Worm (Caenorhabditis elegans) whole organism, L4 larva: ENCODE data around the gene srh-180.
A peak's percentile ranks its signal among the peaks of the same experiment; 100 is the strongest.

ENCODE experiments used
- F10B5.3 ChIP-seq: sonication (generic microtip); optimal IDR thresholded peaks from 2 replicates; lab custom pipeline; 2016; ENCODE audit warnings: mild to moderate bottlenecking, missing genetic modification characterization, missing compliant biosample characterization
- R02D3.7 ChIP-seq: fragments of 150-350 bp; sonication (generic microtip); optimal IDR thresholded peaks from 3 replicates; lab custom pipeline; 2014; ENCODE audit warnings: missing biosample characterization, missing genetic modification characterization
- T20F7.1 ChIP-seq: fragments of 200-800 bp; sonication (Bioruptor generic); optimal IDR thresholded peaks from 2 replicates; lab custom pipeline; 2018; ENCODE audit warnings: mild to moderate bottlenecking, missing genetic modification characterization, missing compliant biosample characterization
- Y105C5A.15 ChIP-seq: fragments of 200-800 bp; sonication (Bioruptor generic); IDR thresholded peaks from 2 replicates; pipeline ENCODE4 v1.3.6; 2022; ENCODE audit warnings: missing genetic modification characterization, missing compliant biosample characterization
- Y48G9A.11 ChIP-seq: fragments of 200-800 bp; sonication (Bioruptor generic); IDR thresholded peaks from 2 replicates; pipeline ENCODE4 v1.3.6; 2022; ENCODE audit warnings: missing genetic modification reagents, missing genetic modification characterization, missing compliant biosample characterization
- Y5F2A.4 ChIP-seq: fragments of 200-800 bp; sonication (Bioruptor generic); optimal IDR thresholded peaks from 2 replicates; lab custom pipeline; 2018; ENCODE audit warnings: mild to moderate bottlenecking, missing genetic modification characterization, missing compliant biosample characterization
- aha-1 ChIP-seq: fragments of 150-350 bp; peaks from one replicate; lab custom pipeline; 2014; ENCODE audit warnings: missing biosample characterization, missing genetic modification characterization
- aly-2 ChIP-seq: sonication (generic microtip); optimal IDR thresholded peaks from 2 replicates; lab custom pipeline; 2018; ENCODE audit warnings: missing biosample characterization, missing genetic modification characterization
- ceh-20 ChIP-seq: fragments of 200-800 bp; sonication (Bioruptor generic); IDR thresholded peaks from 2 replicates; pipeline ENCODE4 v1.3.6; 2022; ENCODE audit warnings: missing genetic modification reagents, missing genetic modification characterization, missing compliant biosample characterization
- ceh-28 ChIP-seq: fragments of 150-350 bp; optimal IDR thresholded peaks from 2 replicates; lab custom pipeline; 2014; ENCODE audit warnings: missing biosample characterization, missing genetic modification reagents, missing genetic modification characterization
- ceh-32 ChIP-seq: sonication (generic microtip); optimal IDR thresholded peaks from 2 replicates; lab custom pipeline; 2016; ENCODE audit warnings: mild to moderate bottlenecking, missing genetic modification characterization, missing compliant biosample characterization; ENCODE audit not compliant: poor library complexity
- ceh-44 ChIP-seq: fragments of 200-800 bp; sonication (Bioruptor generic); IDR thresholded peaks from 2 replicates; pipeline ENCODE4 v1.3.6; 2022; ENCODE audit warnings: missing genetic modification reagents, missing genetic modification characterization, missing compliant biosample characterization
- dmd-6 ChIP-seq: fragments of 200-800 bp; sonication (Bioruptor generic); IDR thresholded peaks from 2 replicates; pipeline ENCODE4 v1.3.6; 2022; ENCODE audit warnings: missing genetic modification reagents, missing genetic modification characterization, missing compliant biosample characterization
- dmd-8 ChIP-seq: fragments of 200-800 bp; sonication (Bioruptor generic); IDR thresholded peaks from 2 replicates; pipeline ENCODE4 v1.3.6; 2022; ENCODE audit warnings: missing genetic modification characterization, missing compliant biosample characterization
- dmd-9 ChIP-seq: fragments of 200-800 bp; sonication (Bioruptor generic); IDR thresholded peaks from 2 replicates; pipeline ENCODE4 v1.3.6; 2022; ENCODE audit warnings: missing genetic modification reagents, missing genetic modification characterization, missing compliant biosample characterization
- dpl-1 ChIP-seq: fragments of 150-350 bp; optimal IDR thresholded peaks from 2 replicates; lab custom pipeline; 2014; ENCODE audit warnings: missing biosample characterization, missing genetic modification reagents, missing genetic modification characterization
- duxl-1 ChIP-seq: sonication (generic microtip); optimal IDR thresholded peaks from 2 replicates; lab custom pipeline; 2016; ENCODE audit warnings: mild to moderate bottlenecking, missing genetic modification characterization, moderate library complexity, missing compliant biosample characterization; ENCODE audit not compliant: poor library complexity
- egl-43 ChIP-seq: fragments of 200-800 bp; sonication (Bioruptor generic); IDR thresholded peaks from 2 replicates; pipeline ENCODE4 v1.3.6; 2022; ENCODE audit warnings: missing genetic modification reagents, missing genetic modification characterization, missing compliant biosample characterization
- fos-1 ChIP-seq: fragments of 150-350 bp; optimal IDR thresholded peaks from 2 replicates; lab custom pipeline; 2014; ENCODE audit warnings: missing biosample characterization, missing genetic modification characterization
- hif-1 ChIP-seq, 2 experiments: sonication (generic microtip); optimal IDR thresholded peaks; 2 replicates each; lab custom pipeline; 2016 to 2017; ENCODE audit warnings: missing compliant biosample characterization in 2 of 2, missing genetic modification characterization in 2 of 2, missing genetic modification reagents in 2 of 2, missing genotype in 2 of 2, mild to moderate bottlenecking in 1 of 2
- hlh-11 ChIP-seq: fragments of 200-800 bp; sonication (Bioruptor generic); optimal IDR thresholded peaks from 2 replicates; lab custom pipeline; 2018; ENCODE audit warnings: mild to moderate bottlenecking, missing genetic modification characterization, missing compliant biosample characterization
- hlh-30 ChIP-seq: sonication (generic microtip); optimal IDR thresholded peaks from 2 replicates; lab custom pipeline; 2017; ENCODE audit warnings: antibody characterized with exemption, mild to moderate bottlenecking, missing genetic modification characterization, missing compliant biosample characterization; ENCODE audit not compliant: insufficient read depth
- jun-1 ChIP-seq: fragments of 150-350 bp; optimal IDR thresholded peaks from 2 replicates; lab custom pipeline; 2014; ENCODE audit warnings: missing biosample characterization, missing genetic modification reagents, missing genetic modification characterization
- lin-1 ChIP-seq: fragments of 200-800 bp; sonication (Bioruptor generic); IDR thresholded peaks from 2 replicates; pipeline ENCODE4 v1.3.6; 2022; ENCODE audit warnings: missing genetic modification reagents, missing genetic modification characterization, missing compliant biosample characterization
- lin-13 ChIP-seq: fragments of 150-350 bp; optimal IDR thresholded peaks from 2 replicates; lab custom pipeline; 2014; ENCODE audit warnings: missing biosample characterization, missing genetic modification reagents, missing genetic modification characterization
- lin-29 ChIP-seq: fragments of 200-800 bp; sonication (Bioruptor generic); IDR thresholded peaks from 2 replicates; pipeline ENCODE4 v1.3.6; 2022; ENCODE audit warnings: missing genetic modification reagents, missing genetic modification characterization, missing compliant biosample characterization
- lin-38 ChIP-seq: fragments of 200-800 bp; sonication (Bioruptor generic); IDR thresholded peaks from 2 replicates; pipeline ENCODE4 v1.3.6; 2022; ENCODE audit warnings: missing genetic modification reagents, missing genetic modification characterization, missing compliant biosample characterization
- lin-39 ChIP-seq: fragments of 150-350 bp; optimal IDR thresholded peaks from 2 replicates; lab custom pipeline; 2014; ENCODE audit warnings: missing biosample characterization, missing genetic modification reagents, missing genetic modification characterization
- madf-9 ChIP-seq: fragments of 200-800 bp; sonication (Bioruptor generic); conservative IDR thresholded peaks from 2 replicates; pipeline ENCODE4 v1.3.6; 2022; ENCODE audit warnings: missing genetic modification reagents, missing genetic modification characterization, missing compliant biosample characterization
- mdl-1 ChIP-seq, 2 experiments: fragments of 150-350 bp in 1 of 2; sonication (generic microtip) in 1 of 2; optimal IDR thresholded peaks; 2 replicates each; lab custom pipeline; 2014 to 2017; ENCODE audit warnings: missing biosample characterization in 2 of 2, missing genetic modification characterization in 2 of 2
- mdt-29 ChIP-seq: fragments of 200-800 bp; sonication (Bioruptor generic); IDR thresholded peaks from 2 replicates; pipeline ENCODE4 v1.3.6; 2022; ENCODE audit warnings: missing genetic modification reagents, missing genetic modification characterization, missing compliant biosample characterization
- nhr-28 ChIP-seq: fragments of 150-350 bp; optimal IDR thresholded peaks from 2 replicates; lab custom pipeline; 2014; ENCODE audit warnings: missing biosample characterization, missing genetic modification characterization
- nhr-41 ChIP-seq: fragments of 200-800 bp; sonication (Bioruptor generic); IDR thresholded peaks from 2 replicates; pipeline ENCODE4 v1.3.6; 2022; ENCODE audit warnings: missing genetic modification reagents, missing genetic modification characterization, missing compliant biosample characterization
- nhr-77 ChIP-seq: fragments of 150-350 bp; optimal IDR thresholded peaks from 2 replicates; lab custom pipeline; 2014; ENCODE audit warnings: missing biosample characterization, missing genetic modification characterization
- rbr-2 ChIP-seq: sonication (generic microtip); optimal IDR thresholded peaks from 2 replicates; lab custom pipeline; 2016; ENCODE audit warnings: missing genotype, missing genetic modification characterization, missing compliant biosample characterization
- skn-1 ChIP-seq: fragments of 150-350 bp; optimal IDR thresholded peaks from 2 replicates; lab custom pipeline; 2014; ENCODE audit warnings: missing biosample characterization, missing genetic modification characterization
- snpc-4 ChIP-seq: fragments of 150-350 bp; optimal IDR thresholded peaks from 2 replicates; lab custom pipeline; 2014; ENCODE audit warnings: missing biosample characterization, missing genetic modification characterization
- spr-1 ChIP-seq: sonication (generic microtip); optimal IDR thresholded peaks from 2 replicates; lab custom pipeline; 2016; ENCODE audit warnings: mild to moderate bottlenecking, missing genetic modification characterization, missing compliant biosample characterization
- tag-97 ChIP-seq: fragments of 200-800 bp; sonication (Bioruptor generic); IDR thresholded peaks from 2 replicates; pipeline ENCODE4 v1.3.6; 2022; ENCODE audit warnings: missing genetic modification characterization, missing compliant biosample characterization
- unc-39 ChIP-seq: sonication (generic microtip); optimal IDR thresholded peaks from 2 replicates; lab custom pipeline; 2017; ENCODE audit warnings: missing biosample characterization, missing genetic modification characterization
- unc-62 ChIP-seq, 3 experiments: fragments of 150-350 bp in 1 of 3; sonication (generic microtip); optimal IDR thresholded peaks in 2 of 3; peaks in 1 of 3; 1 replicate in 1 of 3; 2 replicates in 2 of 3; lab custom pipeline; 2014 to 2017; ENCODE audit warnings: missing biosample characterization in 3 of 3, missing genetic modification characterization in 3 of 3, missing genetic modification reagents in 3 of 3, missing genotype in 1 of 3
- zfp-2 ChIP-seq: sonication (generic microtip); optimal IDR thresholded peaks from 2 replicates; lab custom pipeline; 2016; ENCODE audit warnings: mild to moderate bottlenecking, missing genetic modification characterization, missing compliant biosample characterization
- zfp-3 ChIP-seq: fragments of 200-800 bp; sonication (Bioruptor generic); conservative IDR thresholded peaks from 2 replicates; pipeline ENCODE4 v1.3.6; 2022; ENCODE audit warnings: missing genetic modification reagents, missing genetic modification characterization, missing compliant biosample characterization
- zip-2 ChIP-seq: fragments of 150-350 bp; optimal IDR thresholded peaks from 2 replicates; lab custom pipeline; 2014; ENCODE audit warnings: missing biosample characterization, missing genetic modification characterization
- ztf-11 ChIP-seq: fragments of 150-350 bp; optimal IDR thresholded peaks from 2 replicates; lab custom pipeline; 2014; ENCODE audit warnings: missing biosample characterization, missing genetic modification characterization
- ztf-7 ChIP-seq: fragments of 150-350 bp; optimal IDR thresholded peaks from 2 replicates; lab custom pipeline; 2014; ENCODE audit warnings: missing biosample characterization, missing genetic modification characterization

Gene srh-180

ce11 chrV:16308343-16308742 lies 9.0 kb upstream of the srh-180 start:
- TF ChIP-seq spr-1 (tag; lab: Kevin White, UChicago), result no peak
- TF ChIP-seq jun-1 (tag; lab: Kevin White, UChicago), result no peak
- TF ChIP-seq T20F7.1, result no peak
- TF ChIP-seq lin-29 (GFP tag; lab: Robert Waterston, UW), result no peak
- peak; percentile 93 for TF ChIP-seq aha-1 (tag; lab: Kevin White, UChicago)
- no peak for TF ChIP-seq dpl-1 (GFP tag; lab: Kevin White, UChicago)
- TF ChIP-seq Y5F2A.4 (GFP tag; lab: Kevin White, UChicago), result no peak
- TF ChIP-seq, all 104 proteins: peak for 1

- no peak for TF ChIP-seq madf-9
- peak; percentile 37 for TF ChIP-seq hlh-30 (tag; lab: Kevin White, UChicago)
- no peak for TF ChIP-seq mdl-1 (tag; optimal IDR thresholded peaks at IDR 0.05; lab: Kevin White, UChicago)
- TF ChIP-seq Y48G9A.11 (GFP tag; lab: Robert Waterston, UW), result no peak
- peak in 1 of 2 experiments; percentile 50 for TF ChIP-seq hif-1 (tag; optimal IDR thresholded peaks at IDR 0.05; lab: Kevin White, UChicago)
- no peak for TF ChIP-seq zfp-3
- TF ChIP-seq zfp-2 (tag; lab: Kevin White, UChicago), result no peak
- no peak for TF ChIP-seq rbr-2 (tag; lab: Kevin White, UChicago)
- TF ChIP-seq duxl-1 (tag; lab: Kevin White, UChicago), result peak; percentile 10
- no peak for TF ChIP-seq ceh-44 (GFP tag; lab: Robert Waterston, UW)
- peak; percentile 20; the same call in 1 of the 2 replicates for TF ChIP-seq dmd-6 (GFP tag; lab: Robert Waterston, UW)
- TF ChIP-seq zip-2, result peak; percentile 69
- TF ChIP-seq T20F7.1, result no peak
- no peak for TF ChIP-seq ceh-32 (tag; lab: Kevin White, UChicago)
- TF ChIP-seq dmd-8 (GFP tag; lab: Robert Waterston, UW), result no peak
- no peak for TF ChIP-seq dmd-9
- TF ChIP-seq lin-39 (tag; lab: Kevin White, UChicago), result no peak
- no peak for TF ChIP-seq lin-1 (GFP tag; lab: Robert Waterston, UW)
- no peak for TF ChIP-seq hlh-11 (tag; lab: Kevin White, UChicago)
- no peak for TF ChIP-seq nhr-41
- no peak for TF ChIP-seq R02D3.7 (tag; lab: Kevin White, UChicago)
- no peak for TF ChIP-seq snpc-4 (tag; lab: Kevin White, UChicago)
- no peak for TF ChIP-seq egl-43 (GFP tag; lab: Robert Waterston, UW)
- TF ChIP-seq dpl-1 (GFP tag; lab: Kevin White, UChicago), result no peak
- no peak for TF ChIP-seq lin-13 (GFP tag; lab: Kevin White, UChicago)
- no peak for TF ChIP-seq fos-1 (tag; lab: Kevin White, UChicago)
- peak in 1 of 2 experiments; percentile 52 for TF ChIP-seq unc-62 (GFP tag; optimal IDR thresholded peaks at IDR 0.05 in 1 of 2; lab: Kevin White, UChicago)
- no peak for TF ChIP-seq unc-62 (tag; optimal IDR thresholded peaks at IDR 0.05; lab: Kevin White, UChicago)
- no peak for TF ChIP-seq ceh-28
- TF ChIP-seq nhr-28 (tag; lab: Kevin White, UChicago), result peak; percentile 72
- no peak for TF ChIP-seq unc-39 (tag; lab: Kevin White, UChicago)
- TF ChIP-seq Y105C5A.15 (GFP tag; lab: Robert Waterston, UW), result no peak
- no peak for TF ChIP-seq ztf-7
- no peak for TF ChIP-seq nhr-77 (tag; lab: Kevin White, UChicago)
Measured at ce11 chrV:16309523-16309922, 7.8 kb upstream of the srh-180 start, which contains the start of gene oac-7. Gene oac-7, plus strand, starts transcription at chrV:16309805.

- TF ChIP-seq dpl-1 (GFP tag; lab: Kevin White, UChicago) (no peak), unc-62 (GFP tag; optimal IDR thresholded peaks at IDR 0.05 in 1 of 2; lab: Kevin White, UChicago) (no peak), unc-62 (tag; optimal IDR thresholded peaks at IDR 0.05; lab: Kevin White, UChicago) (no peak), T20F7.1 (no peak), skn-1 (tag; lab: Kevin White, UChicago) (no peak), ztf-11 (tag; lab: Kevin White, UChicago) (no peak), mdt-29 (no peak), aly-2 (tag; lab: Kevin White, UChicago) (no peak), Y5F2A.4 (GFP tag; lab: Kevin White, UChicago) (no peak), F10B5.3 (no peak), ceh-20 (no peak), Y48G9A.11 (GFP tag; lab: Robert Waterston, UW) (no peak), tag-97 (GFP tag; lab: Robert Waterston, UW) (no peak), lin-38 (GFP tag; lab: Robert Waterston, UW) (no peak)
Measured at ce11 chrV:16315004-16315403, 2.3 kb upstream of the srh-180 start, which contains the start of gene str-214. Gene str-214, plus strand, starts transcription at chrV:16315304.
